Worm (Caenorhabditis elegans) whole organism, L2 larva: ENCODE results near the gene sre-7.

Experiments used
- C34F6.9 ChIP-seq: fragments of 150-350 bp; optimal IDR thresholded peaks from 2 replicates; lab custom pipeline; 2014; ENCODE audit warnings: missing biosample characterization, missing genetic modification characterization
- F13H6.1 ChIP-seq: sonication (generic microtip); optimal IDR thresholded peaks from 2 replicates; lab custom pipeline; 2016; ENCODE audit warnings: missing genetic modification characterization, missing compliant biosample characterization
- R02D3.7 ChIP-seq: fragments of 150-350 bp; optimal IDR thresholded peaks from 2 replicates; lab custom pipeline; 2014; ENCODE audit warnings: missing biosample characterization, missing genetic modification characterization
- Y55F3AM.14 ChIP-seq: fragments of 200-800 bp; sonication (Bioruptor generic); optimal IDR thresholded peaks from 2 replicates; lab custom pipeline; 2018; ENCODE audit warnings: mild to moderate bottlenecking, missing genetic modification characterization, missing compliant biosample characterization
- ZK546.5 ChIP-seq: sonication (generic microtip); optimal IDR thresholded peaks from 2 replicates; lab custom pipeline; 2017; ENCODE audit warnings: missing biosample characterization, missing genetic modification characterization
- alr-1 ChIP-seq: fragments of 150-350 bp; optimal IDR thresholded peaks from 2 replicates; lab custom pipeline; 2014; ENCODE audit warnings: missing biosample characterization, missing genetic modification characterization
- aly-2 ChIP-seq: fragments of 150-350 bp; optimal IDR thresholded peaks from 2 replicates; lab custom pipeline; 2014; ENCODE audit warnings: missing biosample characterization, missing genetic modification characterization
- ama-1 ChIP-seq: fragments of 150-350 bp; optimal IDR thresholded peaks from 2 replicates; lab custom pipeline; 2018; ENCODE audit warnings: inconsistent platforms
- blmp-1 ChIP-seq: sonication (generic microtip); optimal IDR thresholded peaks from 2 replicates; lab custom pipeline; 2017; ENCODE audit warnings: missing genetic modification characterization, mild to moderate bottlenecking, missing compliant biosample characterization, antibody characterized with exemption, moderate library complexity; ENCODE audit not compliant: insufficient read depth
- ceh-16 ChIP-seq: fragments of 150-350 bp; optimal IDR thresholded peaks from 2 replicates; lab custom pipeline; 2014; ENCODE audit warnings: missing biosample characterization, missing genetic modification characterization
- ceh-82 ChIP-seq: fragments of 150-350 bp; optimal IDR thresholded peaks from 2 replicates; lab custom pipeline; 2014; ENCODE audit warnings: missing biosample characterization, missing genetic modification characterization
- crh-2 ChIP-seq: sonication (generic microtip); optimal IDR thresholded peaks from 2 replicates; lab custom pipeline; 2017; ENCODE audit warnings: missing biosample characterization, missing genetic modification characterization
- dmd-4 ChIP-seq: sonication (generic microtip); optimal IDR thresholded peaks from 2 replicates; lab custom pipeline; 2017; ENCODE audit warnings: missing biosample characterization, missing genetic modification characterization
- elt-1 ChIP-seq: fragments of 150-350 bp; optimal IDR thresholded peaks from 2 replicates; lab custom pipeline; 2014; ENCODE audit warnings: missing biosample characterization, missing genetic modification characterization
- elt-3 ChIP-seq: sonication (generic microtip); optimal IDR thresholded peaks from 2 replicates; lab custom pipeline; 2017; ENCODE audit warnings: missing biosample characterization, missing genetic modification characterization
- fos-1 ChIP-seq: fragments of 150-350 bp; optimal IDR thresholded peaks from 2 replicates; lab custom pipeline; 2014; ENCODE audit warnings: missing biosample characterization, missing genetic modification characterization
- gmeb-1 ChIP-seq: fragments of 150-350 bp; optimal IDR thresholded peaks from 2 replicates; lab custom pipeline; 2014; ENCODE audit warnings: missing biosample characterization, missing genetic modification characterization
- lin-11 ChIP-seq: fragments of 150-350 bp; sonication (generic microtip); optimal IDR thresholded peaks from 2 replicates; lab custom pipeline; 2014; ENCODE audit warnings: missing biosample characterization, missing genetic modification characterization, inconsistent platforms, mixed read lengths
- lin-13 ChIP-seq: fragments of 150-350 bp; optimal IDR thresholded peaks from 2 replicates; lab custom pipeline; 2014; ENCODE audit warnings: missing biosample characterization, missing genetic modification reagents, missing genetic modification characterization
- lin-39 ChIP-seq: fragments of 150-350 bp; optimal IDR thresholded peaks from 2 replicates; lab custom pipeline; 2014; ENCODE audit warnings: missing biosample characterization, missing genetic modification reagents, missing genetic modification characterization
- lsy-2 ChIP-seq, 2 experiments: fragments of 150-350 bp in 1 of 2; sonication (generic microtip) in 1 of 2; optimal IDR thresholded peaks; 2 replicates each; lab custom pipeline; 2014 to 2017; ENCODE audit warnings: missing biosample characterization in 2 of 2, missing genetic modification characterization in 2 of 2
- mab-5 ChIP-seq: fragments of 150-350 bp; optimal IDR thresholded peaks from 2 replicates; lab custom pipeline; 2014; ENCODE audit warnings: missing biosample characterization, missing genetic modification characterization
- mdl-1 ChIP-seq, 2 experiments: fragments of 150-350 bp in 1 of 2; sonication (generic microtip) in 1 of 2; optimal IDR thresholded peaks; 2 replicates each; lab custom pipeline; 2017; ENCODE audit warnings: missing biosample characterization in 2 of 2, missing genetic modification characterization in 2 of 2
- nhr-10 ChIP-seq: sonication (generic microtip); optimal IDR thresholded peaks from 2 replicates; lab custom pipeline; 2017; ENCODE audit warnings: missing biosample characterization, missing genetic modification characterization
- nhr-11 ChIP-seq: fragments of 150-350 bp; optimal IDR thresholded peaks from 2 replicates; lab custom pipeline; 2014; ENCODE audit warnings: missing biosample characterization, missing genetic modification characterization
- nhr-12 ChIP-seq: fragments of 150-350 bp; optimal IDR thresholded peaks from 2 replicates; lab custom pipeline; 2014; ENCODE audit warnings: missing biosample characterization, missing genetic modification characterization
- nhr-21 ChIP-seq: fragments of 150-350 bp; optimal IDR thresholded peaks from 2 replicates; lab custom pipeline; 2014; ENCODE audit warnings: missing biosample characterization, missing genetic modification characterization
- nhr-237 ChIP-seq: fragments of 150-350 bp; optimal IDR thresholded peaks from 2 replicates; lab custom pipeline; 2014; ENCODE audit warnings: missing biosample characterization, missing genetic modification characterization
- nhr-25 ChIP-seq: fragments of 150-350 bp; sonication (generic microtip); optimal IDR thresholded peaks from 3 replicates; lab custom pipeline; 2014; ENCODE audit warnings: missing biosample characterization, missing genetic modification characterization
- nhr-6 ChIP-seq: fragments of 150-350 bp; optimal IDR thresholded peaks from 2 replicates; lab custom pipeline; 2014; ENCODE audit warnings: missing biosample characterization, missing genetic modification characterization
- nhr-77 ChIP-seq: fragments of 150-350 bp; optimal IDR thresholded peaks from 2 replicates; lab custom pipeline; 2014; ENCODE audit warnings: missing biosample characterization, missing genetic modification characterization
- peb-1 ChIP-seq: fragments of 150-350 bp; optimal IDR thresholded peaks from 2 replicates; lab custom pipeline; 2014; ENCODE audit warnings: missing biosample characterization, missing genetic modification characterization
- sem-4 ChIP-seq: fragments of 150-350 bp; optimal IDR thresholded peaks from 2 replicates; lab custom pipeline; 2014; ENCODE audit warnings: missing biosample characterization, missing genetic modification reagents, missing genetic modification characterization
- skn-1 ChIP-seq: sonication (generic microtip); optimal IDR thresholded peaks from 2 replicates; lab custom pipeline; 2017; ENCODE audit warnings: missing biosample characterization, missing genetic modification characterization
- sma-3 ChIP-seq: sonication (generic microtip); optimal IDR thresholded peaks from 2 replicates; lab custom pipeline; 2016; ENCODE audit warnings: missing genetic modification reagents, missing genetic modification characterization, missing compliant biosample characterization
- sma-9 ChIP-seq, 2 experiments: fragments of 150-350 bp in 1 of 2; sonication (generic microtip) in 1 of 2; optimal IDR thresholded peaks; 2 replicates each; lab custom pipeline; 2014 to 2016; ENCODE audit warnings: missing genetic modification characterization in 2 of 2, mild to moderate bottlenecking in 1 of 2, missing biosample characterization in 1 of 2, missing compliant biosample characterization in 1 of 2, missing genetic modification reagents in 1 of 2, moderate library complexity in 1 of 2
- snpc-4 ChIP-seq: fragments of 150-350 bp; optimal IDR thresholded peaks from 2 replicates; lab custom pipeline; 2014; ENCODE audit warnings: missing biosample characterization, missing genetic modification characterization
- unc-39 ChIP-seq: fragments of 150-350 bp; optimal IDR thresholded peaks from 2 replicates; lab custom pipeline; 2014; ENCODE audit warnings: missing biosample characterization, missing genetic modification characterization
- unc-62 ChIP-seq: fragments of 150-350 bp; optimal IDR thresholded peaks from 2 replicates; lab custom pipeline; 2014; ENCODE audit warnings: missing biosample characterization, missing genetic modification reagents, missing genetic modification characterization
- zag-1 ChIP-seq: fragments of 150-350 bp; optimal IDR thresholded peaks from 2 replicates; lab custom pipeline; 2014; ENCODE audit warnings: missing biosample characterization, missing genetic modification characterization
- ztf-1 ChIP-seq: fragments of 200-800 bp; sonication (Bioruptor generic); conservative IDR thresholded peaks from 2 replicates; pipeline ENCODE4 v1.3.6; 2022; ENCODE audit warnings: missing genetic modification characterization, missing compliant biosample characterization
- ztf-11 ChIP-seq: sonication (generic microtip); optimal IDR thresholded peaks from 2 replicates; lab custom pipeline; 2017; ENCODE audit warnings: missing biosample characterization, missing genetic modification characterization
- ztf-4 ChIP-seq: fragments of 150-350 bp; optimal IDR thresholded peaks from 2 replicates; lab custom pipeline; 2014; ENCODE audit warnings: missing biosample characterization, missing genetic modification characterization

Gene sre-7

DNA sequence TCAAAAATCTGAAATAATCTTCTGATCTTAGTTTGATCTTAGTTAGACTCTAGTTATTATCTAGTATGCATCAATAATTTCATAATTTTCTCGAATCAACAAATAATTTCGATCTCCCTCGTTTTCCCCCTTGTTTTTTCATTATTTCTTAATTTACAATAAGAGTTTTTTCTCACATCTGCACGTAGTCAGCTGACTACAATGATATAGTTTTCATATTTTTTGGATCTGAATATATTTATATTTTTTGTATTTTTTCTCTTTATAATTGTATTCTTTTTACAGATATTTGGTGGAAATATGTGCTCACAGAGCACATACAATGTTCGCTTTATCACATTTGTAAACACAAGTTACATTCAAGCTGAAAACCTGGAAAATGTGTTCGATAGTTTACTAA, at the start of gene sre-7:
TSS of gene sre-7 (plus strand) at position 301 of the 400 bp plus-strand sequence.
- TF ChIP-seq lin-13 (GFP tag; lab: Kevin White, UChicago) (no peak), lin-11 (tag; lab: Kevin White, UChicago) (no peak), nhr-6 (tag; lab: Kevin White, UChicago) (no peak), R02D3.7 (tag; lab: Kevin White, UChicago) (no peak), unc-39 (tag; lab: Kevin White, UChicago) (no peak), dmd-4 (tag; lab: Kevin White, UChicago) (no peak), mab-5 (no peak), aly-2 (no peak), sem-4 (no peak), ama-1 (lab: Kevin White, UChicago) (no peak), peb-1 (tag; lab: Kevin White, UChicago) (no peak), lin-39 (no peak), C34F6.9 (no peak), ztf-4 (tag; lab: Kevin White, UChicago) (no peak), F13H6.1 (tag; lab: Kevin White, UChicago) (no peak), nhr-21 (tag; lab: Kevin White, UChicago) (no peak), ZK546.5 (no peak)

DNA sequence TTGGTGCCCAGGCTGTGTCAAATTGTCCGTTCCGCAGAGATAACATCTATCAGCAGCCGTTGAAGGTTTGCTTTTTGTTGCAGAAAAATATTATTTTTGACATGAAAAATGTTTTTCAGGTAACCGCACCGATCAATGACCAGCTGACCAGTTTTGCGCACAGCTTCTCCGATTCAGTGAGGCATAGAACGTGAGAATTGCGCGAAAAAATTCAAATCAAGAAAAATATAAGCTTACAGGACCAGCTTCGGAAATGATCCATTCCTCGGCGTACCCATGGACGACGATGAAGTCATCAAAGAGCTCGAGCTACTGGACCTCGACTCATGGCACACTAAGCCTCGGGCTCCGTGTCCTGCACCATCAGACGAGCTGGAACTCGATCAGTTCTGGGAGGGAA, 49.5 kb upstream of the sre-7 start:
- TF ChIP-seq mab-5: no peak
- TF ChIP-seq nhr-10 (tag; lab: Kevin White, UChicago): no peak
- TF ChIP-seq ama-1 (lab: Kevin White, UChicago): peak; percentile 27

DNA sequence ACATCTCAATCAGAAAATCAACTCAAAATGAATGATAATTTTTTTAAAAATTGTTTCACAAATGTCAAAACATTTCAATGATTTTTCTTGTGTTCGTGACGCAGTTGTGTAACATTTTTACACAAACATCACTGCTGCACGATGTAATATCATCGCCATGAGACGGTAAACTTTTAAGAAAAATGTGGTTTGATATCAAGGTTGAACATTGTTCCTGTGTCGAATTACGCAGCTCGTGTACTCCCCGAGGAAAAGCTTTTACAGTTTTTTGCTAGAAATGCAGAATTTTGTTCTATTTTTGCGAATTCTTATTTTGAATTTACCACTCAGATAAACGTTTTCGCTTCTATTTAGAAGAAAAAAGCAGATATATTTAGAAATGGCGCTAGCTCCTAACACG, 46.4 kb upstream of the sre-7 start:
- peak; percentile 52 for TF ChIP-seq nhr-25 (tag; lab: Kevin White, UChicago)
- TF ChIP-seq sma-9 (GFP tag; optimal IDR thresholded peaks at IDR 0.05; lab: Kevin White, UChicago): peak; percentile 57
- TF ChIP-seq sma-9 (tag; optimal IDR thresholded peaks at IDR 0.05; lab: Kevin White, UChicago): no peak
- no peak for TF ChIP-seq sem-4
- peak; percentile 10 for TF ChIP-seq fos-1 (tag; lab: Kevin White, UChicago)
- peak; percentile 17 for TF ChIP-seq sma-3 (GFP tag; lab: Kevin White, UChicago)
- peak; percentile 17 for TF ChIP-seq F13H6.1 (tag; lab: Kevin White, UChicago)
- no peak for TF ChIP-seq ZK546.5
- peak; percentile 43 for TF ChIP-seq nhr-21 (tag; lab: Kevin White, UChicago)

DNA sequence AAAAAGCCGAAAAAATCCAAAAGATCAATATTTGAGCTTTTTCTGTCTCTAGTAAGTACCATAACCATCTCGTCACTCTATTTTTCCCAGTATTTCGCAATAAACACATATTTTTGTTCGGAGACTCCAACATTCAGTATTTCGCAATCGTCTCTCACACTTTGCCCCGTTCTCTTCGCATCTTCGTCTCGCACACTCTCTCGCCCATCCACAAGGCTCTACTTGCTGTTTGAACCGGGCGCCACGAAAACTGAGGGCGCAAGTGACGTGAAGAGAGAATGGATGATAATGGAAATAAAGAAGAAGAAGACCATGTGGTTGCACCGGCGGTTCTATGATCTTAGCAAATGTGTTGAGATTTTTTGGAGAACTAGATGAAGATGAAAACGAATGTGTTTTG, 43.9 kb upstream of the sre-7 start:
- TF ChIP-seq ceh-82 (tag; lab: Kevin White, UChicago): peak; percentile 74
- peak; percentile 68 for TF ChIP-seq ama-1 (lab: Kevin White, UChicago)
- TF ChIP-seq mab-5: peak; percentile 66
- TF ChIP-seq Y55F3AM.14 (GFP tag; lab: Kevin White, UChicago): peak; percentile 73
- no peak for TF ChIP-seq alr-1 (tag; lab: Kevin White, UChicago)
- no peak for TF ChIP-seq peb-1 (tag; lab: Kevin White, UChicago)
- no peak for TF ChIP-seq ceh-16 (tag; lab: Kevin White, UChicago)
- TF ChIP-seq ZK546.5: no peak
- TF ChIP-seq ztf-11 (tag; lab: Kevin White, UChicago): no peak
- peak; percentile 94 for TF ChIP-seq F13H6.1 (tag; lab: Kevin White, UChicago)
- peak; percentile 91 for TF ChIP-seq fos-1 (tag; lab: Kevin White, UChicago)
- TF ChIP-seq unc-62 (GFP tag; lab: Kevin White, UChicago): peak; percentile 19
- TF ChIP-seq nhr-10 (tag; lab: Kevin White, UChicago): peak; percentile 87
- TF ChIP-seq dmd-4 (tag; lab: Kevin White, UChicago): no peak
- peak; percentile 78 for TF ChIP-seq lin-13 (GFP tag; lab: Kevin White, UChicago)
- peak; percentile 74 to 90 for TF ChIP-seq lsy-2 (tag; optimal IDR thresholded peaks at IDR 0.05; lab: Kevin White, UChicago)
- TF ChIP-seq sma-3 (GFP tag; lab: Kevin White, UChicago): peak; percentile 91
- TF ChIP-seq nhr-6 (tag; lab: Kevin White, UChicago): no peak
- TF ChIP-seq nhr-11: peak; percentile 55
- TF ChIP-seq nhr-21 (tag; lab: Kevin White, UChicago): peak; percentile 90
- no peak for TF ChIP-seq lin-39
- TF ChIP-seq lin-11 (tag; lab: Kevin White, UChicago): peak; percentile 77
- TF ChIP-seq nhr-77 (tag; lab: Kevin White, UChicago): peak; percentile 26
- no peak for TF ChIP-seq R02D3.7 (tag; lab: Kevin White, UChicago)
- no peak for TF ChIP-seq unc-39 (tag; lab: Kevin White, UChicago)
- peak; percentile 79 for TF ChIP-seq gmeb-1 (tag; lab: Kevin White, UChicago)
- TF ChIP-seq skn-1 (tag; lab: Kevin White, UChicago): peak; percentile 40
- peak; percentile 30 for TF ChIP-seq nhr-12 (tag; lab: Kevin White, UChicago)
- peak; percentile 94 for TF ChIP-seq crh-2
- TF ChIP-seq ztf-4 (tag; lab: Kevin White, UChicago): peak; percentile 92
- TF ChIP-seq nhr-25 (tag; lab: Kevin White, UChicago): peak; percentile 88
- no peak for TF ChIP-seq ztf-1
- no peak for TF ChIP-seq aly-2
- TF ChIP-seq sem-4: peak; percentile 81
- peak; percentile 97 for TF ChIP-seq C34F6.9
- no peak for TF ChIP-seq elt-1 (tag; lab: Kevin White, UChicago)
- TF ChIP-seq mdl-1 (tag; optimal IDR thresholded peaks at IDR 0.05; lab: Kevin White, UChicago): peak; percentile 79 to 86
- TF ChIP-seq snpc-4 (tag; lab: Kevin White, UChicago): peak; percentile 65
- TF ChIP-seq nhr-237 (tag; lab: Kevin White, UChicago): no peak
- peak; percentile 94 for TF ChIP-seq sma-9 (GFP tag; optimal IDR thresholded peaks at IDR 0.05; lab: Kevin White, UChicago)
- TF ChIP-seq sma-9 (tag; optimal IDR thresholded peaks at IDR 0.05; lab: Kevin White, UChicago): no peak
- TF ChIP-seq elt-3 (tag; lab: Kevin White, UChicago): no peak
- peak; percentile 95 for TF ChIP-seq zag-1
- TF ChIP-seq blmp-1: peak; percentile 66
